Fruit fly (Drosophila melanogaster): ENCODE results near the gene eIF2D.

Gene eIF2D

dm6 chr3R:29199807-29200693, 48.5 kb upstream of the eIF2D start, which contains the start of gene CG11899 (continued):
- no peak for TF ChIP-seq sr (GFP tag; IDR thresholded peaks at IDR 0.05)
- no peak for TF ChIP-seq unc-4 (GFP tag; IDR thresholded peaks at IDR 0.05; ENCODE audit: partially characterized antibody)
- TF ChIP-seq Lpt (GFP tag; optimal IDR thresholded peaks at IDR 0.05): no peak
- TF ChIP-seq lola (GFP tag; optimal IDR thresholded peaks at IDR 0.05): no peak
- no peak for TF ChIP-seq gt (GFP tag; IDR thresholded peaks at IDR 0.05)
- no peak for TF ChIP-seq sim (GFP tag; IDR thresholded peaks at IDR 0.05)
- peak; percentile 7 for TF ChIP-seq mam (GFP tag; optimal IDR thresholded peaks at IDR 0.05)
- TF ChIP-seq Blimp-1 (GFP tag; optimal IDR thresholded peaks at IDR 0.05): no peak
- TF ChIP-seq ro (GFP tag; IDR thresholded peaks at IDR 0.05): no peak
- TF ChIP-seq Hmx (GFP tag; optimal IDR thresholded peaks at IDR 0.05): no peak
- TF ChIP-seq NFAT (GFP tag; IDR thresholded peaks at IDR 0.05): 0 out of 2 replicates have a peak, but pooled peaks have one; percentile 23
- peak; percentile 77 for TF ChIP-seq corto (GFP tag; optimal IDR thresholded peaks at IDR 0.05)
- TF ChIP-seq bsh (GFP tag; optimal IDR thresholded peaks at IDR 0.05): peak in 1 of 2 experiments; percentile 47
- peak; percentile 89 for TF ChIP-seq cwo (GFP tag; optimal IDR thresholded peaks at IDR 0.05)
- no peak for TF ChIP-seq CG13424 (tag; optimal IDR thresholded peaks at IDR 0.05)
- no peak for TF ChIP-seq CG11398 (GFP tag; optimal IDR thresholded peaks at IDR 0.05)
- no peak for TF ChIP-seq ase (GFP tag; IDR thresholded peaks at IDR 0.05)
- TF ChIP-seq sens (GFP tag): peak; percentile 63
- TF ChIP-seq tin (GFP tag; optimal IDR thresholded peaks at IDR 0.05): peak; percentile 9
- 0 out of 2 replicates have a peak, but pooled peaks have one; percentile 32 for TF ChIP-seq slbo (GFP tag; IDR thresholded peaks at IDR 0.05)
- no peak for TF ChIP-seq dmrt11E (tag; optimal IDR thresholded peaks at IDR 0.05)
- TF ChIP-seq repo (GFP tag; optimal IDR thresholded peaks at IDR 0.05): no peak
- TF ChIP-seq Ets97D (GFP tag; optimal IDR thresholded peaks at IDR 0.05): no peak
- TF ChIP-seq Rfx (GFP tag; IDR thresholded peaks at IDR 0.05): peak; percentile 35; the same call in 1 of the 2 replicates
- peak; percentile 40; the same call in 1 of the 2 replicates for TF ChIP-seq ara (GFP tag; IDR thresholded peaks at IDR 0.05)
- no peak for TF ChIP-seq CG9797 (GFP tag; optimal IDR thresholded peaks at IDR 0.05)
- TF ChIP-seq so (GFP tag; IDR thresholded peaks at IDR 0.05): no peak
- no peak for TF ChIP-seq Kr (GFP tag; optimal IDR thresholded peaks at IDR 0.05)
- TF ChIP-seq CG1529 (GFP tag; optimal IDR thresholded peaks at IDR 0.05): no peak
- TF ChIP-seq toy (GFP tag; IDR thresholded peaks at IDR 0.05): no peak
- TF ChIP-seq CG6689 (GFP tag; IDR thresholded peaks at IDR 0.05): no peak
- 0 out of 2 replicates have a peak, but pooled peaks have one; percentile 17 for TF ChIP-seq amos (GFP tag; IDR thresholded peaks at IDR 0.05; ENCODE audit: partially characterized antibody)
- TF ChIP-seq D (optimal IDR thresholded peaks at IDR 0.05): no peak
- no peak for TF ChIP-seq D (GFP tag; optimal IDR thresholded peaks at IDR 0.05)
- no peak for TF ChIP-seq CG1603 (tag; optimal IDR thresholded peaks at IDR 0.05)
- peak; percentile 89 for TF ChIP-seq nom (GFP tag; optimal IDR thresholded peaks at IDR 0.05)
- no peak for TF ChIP-seq slp2 (GFP tag; optimal IDR thresholded peaks at IDR 0.05)
- no peak for TF ChIP-seq CG17359 (tag; optimal IDR thresholded peaks at IDR 0.05)
- peak; percentile 79 for TF ChIP-seq Med (GFP tag)

- TF ChIP-seq Pdp1 (GFP tag; optimal IDR thresholded peaks at IDR 0.05) (peak in 1 of 2 experiments; percentile 82), CG1529 (GFP tag; optimal IDR thresholded peaks at IDR 0.05) (no peak), CG30403 (GFP tag; optimal IDR thresholded peaks at IDR 0.05) (no peak), oc (tag; optimal IDR thresholded peaks at IDR 0.05) (peak; percentile 82), ash1 (GFP tag; optimal IDR thresholded peaks at IDR 0.05) (no peak), CG9609 (GFP tag; optimal IDR thresholded peaks at IDR 0.05) (no peak)
These were observed 46.7 kb upstream of the eIF2D start for dm6 chr3R:29198299-29198698.

Measured in whole organism, embryonic.